Fruit fly (Drosophila melanogaster) S2 (cell line): ENCODE measurements around the gene Ugt35B1.

Experiments used
- CG8478 ChIP-seq: fragments of >200 bp; optimal IDR thresholded peaks from 2 replicates; lab custom pipeline; 2018
- CTCF ChIP-seq, 2 experiments: fragments of >200 bp; optimal IDR thresholded peaks; 2 replicates each; lab custom pipeline; 2018

Ugt35B1 gene

dm6 chr3R:11195792-11196191 is 25.7 kb upstream of the Ugt35B1 start, which contains the start of gene CG18577:
TSS of gene CG18577 (plus strand) at chr3R:11196092.
- TF ChIP-seq CG8478 (lab: Kevin White, UChicago), result no peak
- TF ChIP-seq CTCF (optimal IDR thresholded peaks at IDR 0.05; lab: Kevin White, UChicago), result no peak

DNA sequence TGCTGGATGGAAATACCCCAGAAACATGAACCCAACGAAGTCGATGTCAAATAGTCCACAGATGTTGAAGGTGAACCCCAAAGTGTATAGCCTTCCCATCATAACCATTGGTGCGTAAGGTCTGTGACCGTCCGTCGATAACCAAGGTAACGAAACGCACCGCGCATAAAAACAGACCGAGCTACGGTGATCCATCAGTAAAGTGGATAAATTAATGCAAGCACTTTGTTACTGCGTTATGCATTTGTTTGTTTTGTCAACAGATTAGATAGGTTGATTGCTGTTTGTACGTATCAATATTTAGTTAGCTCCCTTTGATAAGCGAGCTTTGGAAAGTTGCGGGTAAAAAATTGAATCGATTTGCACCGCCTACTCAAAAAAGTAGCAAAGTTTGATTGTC is 8.3 kb upstream of the Ugt35B1 start:
- no peak for TF ChIP-seq CTCF (optimal IDR thresholded peaks at IDR 0.05; lab: Kevin White, UChicago)
- no peak for TF ChIP-seq CG8478 (lab: Kevin White, UChicago)

dm6 chr3R:11177579-11177978 is 7.5 kb upstream of the Ugt35B1 start:
- TF ChIP-seq CTCF (optimal IDR thresholded peaks at IDR 0.05; lab: Kevin White, UChicago), result no peak
- no peak for TF ChIP-seq CG8478 (lab: Kevin White, UChicago)

- TF ChIP-seq CG8478 (lab: Kevin White, UChicago), result no peak
- no peak for TF ChIP-seq CTCF (optimal IDR thresholded peaks at IDR 0.05; lab: Kevin White, UChicago)
Measured at dm6 chr3R:11175777-11176176, 5.7 kb upstream of the Ugt35B1 start.

- TF ChIP-seq CTCF (optimal IDR thresholded peaks at IDR 0.05; lab: Kevin White, UChicago) (no peak), CG8478 (lab: Kevin White, UChicago) (no peak)
Measured at dm6 chr3R:11175308-11175707, 5.3 kb upstream of the Ugt35B1 start, which contains the start of the genes Ugt304A1 and Ugt303A1. TSS of gene Ugt304A1 (minus strand) at chr3R:11175408. TSS of gene Ugt303A1 (plus strand) at chr3R:11175529.

dm6 chr3R:11173169-11173506 is 3.1 kb upstream of the Ugt35B1 start:
- no peak for TF ChIP-seq CTCF (optimal IDR thresholded peaks at IDR 0.05; lab: Kevin White, UChicago)
- TF ChIP-seq CG8478 (lab: Kevin White, UChicago), result no peak

DNA sequence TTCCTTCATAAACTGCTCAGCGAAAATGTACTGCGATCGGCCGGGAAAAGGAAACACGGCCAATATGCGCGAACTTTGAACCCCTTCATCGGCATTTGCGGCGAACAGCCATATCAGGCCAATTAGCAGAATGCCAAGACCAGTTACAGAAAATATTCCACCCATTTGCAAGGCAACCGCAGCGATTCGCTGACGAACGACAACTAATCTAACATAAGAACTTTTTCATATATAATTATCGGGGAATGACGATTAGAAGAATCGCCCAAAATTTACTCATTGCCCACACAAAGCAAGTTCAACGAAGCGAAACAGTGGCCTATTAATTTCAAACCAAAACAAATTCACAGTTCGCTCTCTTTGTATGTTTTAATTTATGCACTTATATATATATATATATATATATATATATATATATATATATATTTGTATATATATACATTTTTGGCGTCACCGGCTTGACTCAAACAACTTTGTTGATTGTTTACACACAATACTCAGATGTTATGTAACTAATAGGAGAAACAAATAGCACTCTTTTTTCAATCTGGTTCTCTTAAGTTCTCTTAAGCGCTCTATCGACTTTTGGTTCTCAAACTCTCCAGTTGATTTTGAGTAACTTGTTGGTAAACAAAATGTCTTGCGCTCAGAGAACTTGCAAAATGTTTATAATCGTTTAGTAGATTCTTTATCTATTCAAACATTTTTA is 2.6 kb upstream of the Ugt35B1 start, which contains the start of gene Ugt35A1:
Ugt35A1 (minus strand) TSS at position 205 of the 709 bp plus-strand sequence.
- TF ChIP-seq CG8478 (lab: Kevin White, UChicago), result no peak
- TF ChIP-seq CTCF (optimal IDR thresholded peaks at IDR 0.05; lab: Kevin White, UChicago), result no peak

DNA sequence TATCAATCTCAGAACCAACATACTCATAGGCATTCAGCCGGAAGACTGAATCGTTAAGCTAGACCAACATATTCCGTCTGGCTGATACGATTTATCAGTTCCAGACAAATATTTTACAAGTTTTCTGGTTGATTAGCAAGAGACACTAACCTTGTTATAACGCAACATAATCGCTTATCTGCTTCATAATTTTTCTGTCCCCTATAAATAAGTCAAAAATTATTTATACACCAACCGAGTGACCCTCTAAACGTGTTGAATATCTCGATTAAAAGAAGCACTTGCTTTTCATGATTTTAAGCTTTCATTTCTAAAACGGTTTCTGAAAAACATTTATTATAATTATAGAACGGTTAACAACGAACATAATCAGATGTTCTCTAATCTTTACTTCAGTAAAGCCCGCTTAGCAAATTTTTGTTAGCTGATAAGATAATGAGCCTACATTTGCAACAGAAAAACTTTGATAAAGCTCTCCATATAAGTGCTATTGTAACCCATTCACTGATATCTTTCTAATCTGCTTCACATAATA is 2.0 kb downstream of the Ugt35B1 start, which contains the start of gene Ugt35E2:
Ugt35E2 (minus strand) TSS at position 51 of the 535 bp plus-strand sequence.
- no peak for TF ChIP-seq CTCF (optimal IDR thresholded peaks at IDR 0.05; lab: Kevin White, UChicago)
- TF ChIP-seq CG8478 (lab: Kevin White, UChicago), result no peak

DNA sequence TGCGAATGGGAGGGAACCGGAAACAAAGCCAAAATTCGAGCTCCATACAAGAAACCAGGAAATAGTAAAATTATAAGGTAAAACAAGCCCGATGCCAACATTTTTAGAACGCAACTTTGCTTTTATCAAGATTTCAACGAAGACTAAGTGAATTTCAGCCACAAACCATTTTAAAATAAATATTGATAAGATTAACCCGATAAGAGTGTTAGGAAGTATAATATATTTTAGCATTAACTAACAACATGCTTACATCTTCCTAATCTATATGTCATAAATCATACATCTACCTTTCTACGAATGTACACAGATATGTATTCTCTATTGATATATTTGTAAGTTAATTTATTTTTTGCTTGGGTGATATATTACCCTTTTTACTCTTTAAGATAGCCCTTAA is 4.1 kb downstream of the Ugt35B1 start, which contains the start of gene Ugt35E1:
Ugt35E1 (minus strand) TSS at position 101 of the 400 bp plus-strand sequence.
- TF ChIP-seq CTCF (optimal IDR thresholded peaks at IDR 0.05; lab: Kevin White, UChicago), result no peak
- TF ChIP-seq CG8478 (lab: Kevin White, UChicago), result no peak

dm6 chr3R:11160907-11161306 is 9.1 kb downstream of the Ugt35B1 start, which contains the start of gene CG4757:
TSS of gene CG4757 (plus strand) at chr3R:11161207.
- TF ChIP-seq CG8478 (lab: Kevin White, UChicago), result no peak
- no peak for TF ChIP-seq CTCF (optimal IDR thresholded peaks at IDR 0.05; lab: Kevin White, UChicago)

DNA sequence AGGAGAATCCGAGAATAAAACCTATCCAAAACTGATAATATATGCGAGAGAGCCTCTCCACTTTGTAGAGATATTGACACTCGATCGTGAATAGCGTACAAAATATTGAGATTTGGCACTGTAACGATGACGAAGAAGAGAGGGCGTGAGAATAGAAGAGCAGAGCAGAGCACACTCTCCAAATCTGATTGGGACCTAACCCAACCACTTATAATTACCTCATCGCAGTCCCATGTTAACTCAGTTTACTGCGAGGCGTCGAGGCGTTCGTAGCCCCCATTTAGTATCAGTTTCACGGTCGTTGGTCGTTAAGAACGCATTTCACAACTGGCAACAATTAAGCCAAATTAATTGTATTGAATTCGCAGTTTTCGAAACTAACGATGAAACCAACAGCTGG is 13.2 kb downstream of the Ugt35B1 start, which contains the start of gene Ugt302C1:
Ugt302C1 (plus strand) TSS at position 241 of the 400 bp plus-strand sequence.
- TF ChIP-seq CTCF (optimal IDR thresholded peaks at IDR 0.05; lab: Kevin White, UChicago), result no peak
- no peak for TF ChIP-seq CG8478 (lab: Kevin White, UChicago)

- TF ChIP-seq CG8478 (lab: Kevin White, UChicago) (no peak), CTCF (optimal IDR thresholded peaks at IDR 0.05; lab: Kevin White, UChicago) (no peak)
Measured at dm6 chr3R:11154576-11155113, 15.4 kb downstream of the Ugt35B1 start, which contains the start of gene Ugt302E1. TSS of gene Ugt302E1 (plus strand) at chr3R:11154626.

dm6 chr3R:11153799-11154273 is 16.2 kb downstream of the Ugt35B1 start, which contains the start of gene Ugt302K1:
TSS of gene Ugt302K1 (minus strand) at chr3R:11153849.
- TF ChIP-seq CTCF (optimal IDR thresholded peaks at IDR 0.05; lab: Kevin White, UChicago) (no peak), CG8478 (lab: Kevin White, UChicago) (no peak)

DNA sequence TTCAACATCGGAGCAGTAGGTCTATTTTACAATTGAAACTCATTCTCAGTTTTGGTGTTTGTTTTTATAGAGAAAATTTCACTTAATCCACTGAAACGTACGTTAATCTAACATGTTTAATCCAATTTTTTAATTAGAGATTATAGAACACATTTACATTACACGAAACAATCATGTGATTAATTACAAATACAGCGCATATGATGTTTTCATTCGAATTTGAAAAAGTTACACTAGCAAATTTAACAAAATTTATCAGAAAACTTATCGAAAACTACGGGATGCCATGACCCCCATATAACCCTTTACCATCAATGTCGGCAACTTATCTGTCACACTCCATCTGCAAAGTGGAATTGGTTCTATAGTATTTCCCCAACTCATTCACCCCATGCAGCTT is 24.9 kb downstream of the Ugt35B1 start, which contains the start of gene CheA86a:
CheA86a (minus strand) TSS at position 101 of the 400 bp plus-strand sequence.
- TF ChIP-seq CTCF (optimal IDR thresholded peaks at IDR 0.05; lab: Kevin White, UChicago) (no peak), CG8478 (lab: Kevin White, UChicago) (no peak)
